Fruit fly (Drosophila melanogaster): ENCODE data around the gene Rcd-1.
A peak's percentile ranks its signal among the peaks of the same experiment; 100 is the strongest.

Rcd-1 gene

DNA sequence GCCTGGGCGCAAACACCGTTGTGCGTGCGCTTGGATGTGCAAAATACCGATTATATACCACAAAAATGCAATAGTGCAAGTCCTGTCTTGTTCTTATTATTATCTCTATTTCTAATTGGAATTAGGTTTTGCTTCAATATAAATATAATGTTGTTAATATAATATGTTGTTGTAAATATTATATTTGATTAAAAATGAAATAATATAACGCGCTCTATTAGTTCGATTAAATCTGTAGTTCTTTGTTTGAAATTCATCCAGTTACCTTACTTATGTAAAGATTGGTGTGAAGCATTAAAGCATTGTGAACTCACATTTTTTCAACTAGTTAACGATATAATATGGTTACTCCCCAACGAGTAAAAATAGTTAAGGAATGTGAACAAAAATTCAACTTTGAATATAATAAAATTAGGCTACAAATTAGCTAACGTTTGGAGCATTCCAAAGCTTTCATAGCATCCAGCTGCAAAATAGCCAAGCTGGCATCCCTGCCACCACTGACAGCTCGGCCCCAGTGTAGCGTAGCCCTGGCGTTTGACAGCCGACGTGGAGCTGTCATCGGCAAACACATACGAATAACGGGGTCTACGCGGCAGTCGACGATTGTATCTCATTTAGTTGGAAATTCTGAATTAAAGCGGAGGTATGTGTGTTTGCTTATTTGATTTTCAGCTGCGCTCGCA is 4.4 kb downstream of the Rcd-1 start, which contains the start of the genes CG12237 and Sec61gamma (continued):
- TF ChIP-seq mirr (GFP tag; optimal IDR thresholded peaks at IDR 0.05), result peak; percentile 26
- TF ChIP-seq h (optimal IDR thresholded peaks at IDR 0.05), result no peak
- no peak for TF ChIP-seq Oaz (GFP tag; IDR thresholded peaks at IDR 0.05)
- TF ChIP-seq Six4 (GFP tag; optimal IDR thresholded peaks at IDR 0.05), result no peak
- no peak for TF ChIP-seq klu (GFP tag; IDR thresholded peaks at IDR 0.05)
- TF ChIP-seq CG10565 (GFP tag; optimal IDR thresholded peaks at IDR 0.05), result no peak
- no peak for TF ChIP-seq CG18764 (GFP tag; optimal IDR thresholded peaks at IDR 0.05)
- TF ChIP-seq Fer1 (GFP tag; optimal IDR thresholded peaks at IDR 0.05), result no peak
- TF ChIP-seq Ssrp (tag; optimal IDR thresholded peaks at IDR 0.05), result no peak
- no peak for TF ChIP-seq kay (GFP tag; optimal IDR thresholded peaks at IDR 0.05)
- no peak; the same call in 1 of the 2 replicates for TF ChIP-seq onecut (GFP tag; IDR thresholded peaks at IDR 0.05)
- peak; percentile 33; the same call in 1 of the 3 replicates for TF ChIP-seq zfh1 (GFP tag; IDR thresholded peaks at IDR 0.05)
- TF ChIP-seq BtbVII (GFP tag; optimal IDR thresholded peaks at IDR 0.05), result no peak
- TF ChIP-seq CG14710 (tag; optimal IDR thresholded peaks at IDR 0.05), result peak; percentile 60
- TF ChIP-seq CG10959 (GFP tag; IDR thresholded peaks at IDR 0.05), result no peak
- peak in 1 of 3 experiments; percentile 56 for TF ChIP-seq Stat92E (GFP tag; optimal IDR thresholded peaks at IDR 0.05)
- TF ChIP-seq CG17802 (tag; optimal IDR thresholded peaks at IDR 0.05), result peak; percentile 15
- peak; percentile 32 for TF ChIP-seq CG15479 (GFP tag; optimal IDR thresholded peaks at IDR 0.05)
- TF ChIP-seq nau (GFP tag; optimal IDR thresholded peaks at IDR 0.05), result no peak
- TF ChIP-seq bbx (GFP tag; IDR thresholded peaks at IDR 0.05; ENCODE audit: partially characterized antibody), result no peak
- no peak for TF ChIP-seq Dfd (GFP tag; optimal IDR thresholded peaks at IDR 0.05)
- no peak for TF ChIP-seq TFAM (GFP tag; optimal IDR thresholded peaks at IDR 0.05)
- TF ChIP-seq CG3163 (GFP tag; optimal IDR thresholded peaks at IDR 0.05), result no peak
- TF ChIP-seq CG13624 (GFP tag; optimal IDR thresholded peaks at IDR 0.05), result peak; percentile 22
- no peak for TF ChIP-seq Gug (GFP tag; IDR thresholded peaks at IDR 0.05)
- TF ChIP-seq E2f1 (GFP tag; IDR thresholded peaks at IDR 0.05), result no peak
- TF ChIP-seq Nf-YC (tag; optimal IDR thresholded peaks at IDR 0.05), result peak; percentile 39
- TF ChIP-seq Nf-YA (GFP tag; IDR thresholded peaks at IDR 0.05), result no peak
- peak; percentile 41; the same call in 1 of the 2 replicates for TF ChIP-seq chm (GFP tag; IDR thresholded peaks at IDR 0.05)
- no peak for TF ChIP-seq pros (GFP tag; optimal IDR thresholded peaks at IDR 0.05)
- TF ChIP-seq CG33213 (GFP tag; optimal IDR thresholded peaks at IDR 0.05), result peak; percentile 39
- TF ChIP-seq scrt (GFP tag; optimal IDR thresholded peaks at IDR 0.05), result no peak
- TF ChIP-seq CG12744 (GFP tag; optimal IDR thresholded peaks at IDR 0.05), result no peak
- TF ChIP-seq CG30431 (GFP tag; optimal IDR thresholded peaks at IDR 0.05), result no peak
- TF ChIP-seq cas (GFP tag; IDR thresholded peaks at IDR 0.05), result no peak
- peak; percentile 33 for TF ChIP-seq CG2678 (tag; optimal IDR thresholded peaks at IDR 0.05)
- TF ChIP-seq CG10147 (GFP tag; optimal IDR thresholded peaks at IDR 0.05), result no peak
- TF ChIP-seq CG9215 (GFP tag; IDR thresholded peaks at IDR 0.05), result peak; percentile 29
- TF ChIP-seq B-H2 (GFP tag; optimal IDR thresholded peaks at IDR 0.05), result peak; percentile 44
- TF ChIP-seq knrl (GFP tag; IDR thresholded peaks at IDR 0.05; ENCODE audit: partially characterized antibody), result no peak
- TF ChIP-seq dmrt99B (tag; optimal IDR thresholded peaks at IDR 0.05), result no peak
- no peak for TF ChIP-seq Doc2 (GFP tag; IDR thresholded peaks at IDR 0.05)
- peak; percentile 30 for TF ChIP-seq ssp (GFP tag; IDR thresholded peaks at IDR 0.05)
- TF ChIP-seq run (tag; optimal IDR thresholded peaks at IDR 0.05), result no peak
- peak; percentile 88 for TF ChIP-seq Med (GFP tag)
- no peak for TF ChIP-seq CG12236 (GFP tag; optimal IDR thresholded peaks at IDR 0.05)
- peak; percentile 36 for TF ChIP-seq cg (GFP tag; optimal IDR thresholded peaks at IDR 0.05)
- TF ChIP-seq Mrtf (GFP tag; IDR thresholded peaks at IDR 0.05), result no peak
- TF ChIP-seq ERR (GFP tag; optimal IDR thresholded peaks at IDR 0.05), result peak; percentile 25
- no peak for TF ChIP-seq Hr51 (GFP tag; optimal IDR thresholded peaks at IDR 0.05)

Data from whole organism, embryonic.